Worm (Caenorhabditis elegans) whole organism, late embryonic: Measurements from ENCODE around the gene tpst-2.

Experiments
- C08G9.2 ChIP-seq: sonication (generic microtip); optimal IDR thresholded peaks from 2 replicates; lab custom pipeline; 2016; ENCODE audit warnings: mild to moderate bottlenecking, missing genetic modification characterization, moderate library complexity, missing compliant biosample characterization
- C38D4.7 ChIP-seq: fragments of 200-800 bp; sonication (Bioruptor generic); optimal IDR thresholded peaks from 2 replicates; lab custom pipeline; 2018; ENCODE audit warnings: mild to moderate bottlenecking, missing genetic modification characterization, moderate library complexity, missing compliant biosample characterization
- K02D7.2 ChIP-seq: sonication (generic microtip); optimal IDR thresholded peaks from 2 replicates; lab custom pipeline; 2017; ENCODE audit warnings: mild to moderate bottlenecking, missing genetic modification characterization, missing compliant biosample characterization
- K09A11.1 ChIP-seq: sonication (generic microtip); optimal IDR thresholded peaks from 2 replicates; lab custom pipeline; 2017; ENCODE audit warnings: antibody characterized with exemption, mild to moderate bottlenecking, missing genetic modification characterization, missing compliant biosample characterization; ENCODE audit not compliant: insufficient read depth
- ama-1 ChIP-seq: fragments of 150-350 bp; optimal IDR thresholded peaks from 2 replicates; lab custom pipeline; 2014
- ceh-18 ChIP-seq: sonication (generic microtip); optimal IDR thresholded peaks from 2 replicates; lab custom pipeline; 2016; ENCODE audit warnings: missing genetic modification characterization, missing compliant biosample characterization
- ceh-24 ChIP-seq: sonication (generic microtip); optimal IDR thresholded peaks from 2 replicates; lab custom pipeline; 2016; ENCODE audit warnings: mild to moderate bottlenecking, missing genetic modification characterization, missing compliant biosample characterization
- ceh-30 ChIP-seq: fragments of 150-350 bp; optimal IDR thresholded peaks from 2 replicates; lab custom pipeline; 2014; ENCODE audit warnings: missing biosample characterization, missing genetic modification characterization
- ceh-31 ChIP-seq: sonication (generic microtip); optimal IDR thresholded peaks from 2 replicates; lab custom pipeline; 2016; ENCODE audit warnings: missing genetic modification characterization, missing compliant biosample characterization
- ceh-34 ChIP-seq: sonication (generic microtip); optimal IDR thresholded peaks from 2 replicates; lab custom pipeline; 2016; ENCODE audit warnings: mild to moderate bottlenecking, missing genetic modification characterization, missing compliant biosample characterization
- ceh-45 ChIP-seq: fragments of 200-800 bp; sonication (Bioruptor generic); IDR thresholded peaks from 2 replicates; pipeline ENCODE4 v1.3.6; 2022; ENCODE audit warnings: missing genetic modification reagents, missing genetic modification characterization, missing compliant biosample characterization
- che-1 ChIP-seq: sonication (generic microtip); optimal IDR thresholded peaks from 2 replicates; lab custom pipeline; 2016; ENCODE audit warnings: mild to moderate bottlenecking, missing genetic modification characterization, missing compliant biosample characterization
- dve-1 ChIP-seq: sonication (generic microtip); optimal IDR thresholded peaks from 2 replicates; lab custom pipeline; 2017; ENCODE audit warnings: antibody characterized with exemption, mild to moderate bottlenecking, missing genetic modification characterization, missing compliant biosample characterization
- ets-4 ChIP-seq: sonication (generic microtip); optimal IDR thresholded peaks from 2 replicates; lab custom pipeline; 2016; ENCODE audit warnings: missing genetic modification characterization, missing compliant biosample characterization
- eyg-1 ChIP-seq: sonication (generic microtip); optimal IDR thresholded peaks from 2 replicates; lab custom pipeline; 2016; ENCODE audit warnings: missing genotype, missing genetic modification characterization, missing compliant biosample characterization
- fkh-10 ChIP-seq: fragments of 150-350 bp; optimal IDR thresholded peaks from 2 replicates; lab custom pipeline; 2014; ENCODE audit warnings: missing biosample characterization, missing genetic modification reagents, missing genetic modification characterization
- gmeb-2 ChIP-seq: sonication (generic microtip); optimal IDR thresholded peaks from 2 replicates; lab custom pipeline; 2016; ENCODE audit warnings: missing genetic modification characterization, inconsistent platforms, missing compliant biosample characterization
- hlh-6 ChIP-seq: sonication (generic microtip); optimal IDR thresholded peaks from 2 replicates; lab custom pipeline; 2016; ENCODE audit warnings: missing genotype, missing genetic modification characterization, missing compliant biosample characterization
- hlh-8 ChIP-seq: sonication (generic microtip); optimal IDR thresholded peaks from 2 replicates; lab custom pipeline; 2016; ENCODE audit warnings: missing genotype, missing genetic modification characterization, missing compliant biosample characterization
- pag-3 ChIP-seq: sonication (generic microtip); optimal IDR thresholded peaks from 2 replicates; lab custom pipeline; 2016; ENCODE audit warnings: missing compliant biosample characterization, missing genetic modification characterization, borderline replicate concordance
- pat-9 ChIP-seq: fragments of 200-800 bp; sonication (Bioruptor generic); optimal IDR thresholded peaks from 2 replicates; lab custom pipeline; 2018; ENCODE audit warnings: mild to moderate bottlenecking, missing genetic modification characterization, moderate library complexity, missing compliant biosample characterization
- pha-2 ChIP-seq: sonication (generic microtip); optimal IDR thresholded peaks from 2 replicates; lab custom pipeline; 2017; ENCODE audit warnings: mild to moderate bottlenecking, missing genetic modification characterization, missing compliant biosample characterization
- pha-4 ChIP-seq: fragments of 150-350 bp; optimal IDR thresholded peaks from 2 replicates; lab custom pipeline; 2018; ENCODE audit warnings: missing biosample characterization, missing genetic modification reagents, missing genetic modification characterization
- pqm-1 ChIP-seq: sonication (generic microtip); optimal IDR thresholded peaks from 2 replicates; lab custom pipeline; 2016; ENCODE audit warnings: missing genetic modification characterization, missing compliant biosample characterization
- ref-2 ChIP-seq: sonication (generic microtip); optimal IDR thresholded peaks from 2 replicates; lab custom pipeline; 2016; ENCODE audit warnings: missing genetic modification characterization, missing compliant biosample characterization
- rnt-1 ChIP-seq: sonication (generic microtip); optimal IDR thresholded peaks from 2 replicates; lab custom pipeline; 2016; ENCODE audit warnings: missing genetic modification characterization, missing compliant biosample characterization
- sdc-2 ChIP-seq: sonication (generic microtip); optimal IDR thresholded peaks from 2 replicates; lab custom pipeline; 2016; ENCODE audit warnings: missing genotype, missing genetic modification characterization, missing compliant biosample characterization
- sox-2 ChIP-seq: fragments of 200-800 bp; sonication (Bioruptor generic); IDR thresholded peaks from 2 replicates; pipeline ENCODE4 v1.3.6; 2022; ENCODE audit warnings: missing genetic modification reagents, missing genetic modification characterization, missing compliant biosample characterization
- syd-9 ChIP-seq: sonication (generic microtip); optimal IDR thresholded peaks from 2 replicates; lab custom pipeline; 2016; ENCODE audit warnings: mild to moderate bottlenecking, missing genetic modification characterization, moderate library complexity, missing compliant biosample characterization
- tbx-2 ChIP-seq: sonication (generic microtip); optimal IDR thresholded peaks from 2 replicates; lab custom pipeline; 2016; ENCODE audit warnings: missing genetic modification characterization, missing compliant biosample characterization
- tbx-7 ChIP-seq: sonication (generic microtip); optimal IDR thresholded peaks from 2 replicates; lab custom pipeline; 2016; ENCODE audit warnings: missing genotype, missing genetic modification characterization, missing compliant biosample characterization
- ttx-3 ChIP-seq: sonication (generic microtip); optimal IDR thresholded peaks from 2 replicates; lab custom pipeline; 2016; ENCODE audit warnings: missing genetic modification reagents, missing genetic modification characterization, missing compliant biosample characterization
- unc-3 ChIP-seq, 2 experiments: fragments of 200-800 bp in 1 of 2; sonication (Bioruptor generic) in 1 of 2; sonication (generic microtip) in 1 of 2; conservative IDR thresholded peaks in 1 of 2; optimal IDR thresholded peaks in 1 of 2; 2 replicates each; pipeline versions ENCODE4 v1.3.6 to Lab custom; 2016 to 2022; ENCODE audit warnings: missing compliant biosample characterization in 2 of 2, missing genetic modification characterization in 2 of 2, missing genetic modification reagents in 1 of 2
- unc-42 ChIP-seq: sonication (generic microtip); optimal IDR thresholded peaks from 2 replicates; lab custom pipeline; 2016; ENCODE audit warnings: missing genotype, missing genetic modification characterization, missing compliant biosample characterization
- unc-55 ChIP-seq: sonication (generic microtip); optimal IDR thresholded peaks from 2 replicates; lab custom pipeline; 2017; ENCODE audit warnings: missing biosample characterization, missing genetic modification reagents, missing genetic modification characterization
- zip-5 ChIP-seq: sonication (generic microtip); optimal IDR thresholded peaks from 2 replicates; lab custom pipeline; 2016; ENCODE audit warnings: missing genetic modification characterization, missing compliant biosample characterization
- ztf-16 ChIP-seq: sonication (generic microtip); optimal IDR thresholded peaks from 2 replicates; lab custom pipeline; 2017; ENCODE audit warnings: missing genetic modification characterization, missing compliant biosample characterization

Gene tpst-2

ce11 chrIII:770958-771357 lies at the start of gene tpst-2:
Gene tpst-2 (plus strand): TSS chrIII:771258.
- TF ChIP-seq zip-5 (tag; lab: Kevin White, UChicago), result no peak
- no peak for TF ChIP-seq pha-2 (tag; lab: Kevin White, UChicago)
- TF ChIP-seq gmeb-2 (tag; lab: Kevin White, UChicago), result no peak
- no peak for TF ChIP-seq tbx-7 (tag; lab: Kevin White, UChicago)
- no peak for TF ChIP-seq K09A11.1
- TF ChIP-seq unc-3 (GFP tag; conservative IDR thresholded peaks at IDR 0.05; lab: Robert Waterston, UW), result no peak
- no peak for TF ChIP-seq unc-3 (tag; optimal IDR thresholded peaks at IDR 0.05; lab: Kevin White, UChicago)
- TF ChIP-seq ceh-34, result no peak
- TF ChIP-seq hlh-8 (tag; lab: Kevin White, UChicago), result no peak
- no peak for TF ChIP-seq ceh-45 (GFP tag; lab: Robert Waterston, UW)
- TF ChIP-seq pag-3, result no peak
- no peak for TF ChIP-seq ceh-24
- no peak for TF ChIP-seq K02D7.2
- TF ChIP-seq unc-55 (GFP tag; lab: Kevin White, UChicago), result no peak
- TF ChIP-seq rnt-1, result no peak
- TF ChIP-seq pha-4 (tag; lab: Kevin White, UChicago), result no peak
- TF ChIP-seq dve-1 (tag; lab: Kevin White, UChicago), result no peak
- TF ChIP-seq che-1, result no peak
- TF ChIP-seq, all 69 proteins: peak for 0

- TF ChIP-seq ceh-31 (tag; lab: Kevin White, UChicago), result no peak
- no peak for TF ChIP-seq sdc-2
- no peak for TF ChIP-seq pha-2 (tag; lab: Kevin White, UChicago)
Observed at ce11 chrIII:724819-725218, 46.2 kb upstream of the tpst-2 start, which contains the start of gene flp-24. Gene flp-24 (plus strand): TSS chrIII:725119.

DNA sequence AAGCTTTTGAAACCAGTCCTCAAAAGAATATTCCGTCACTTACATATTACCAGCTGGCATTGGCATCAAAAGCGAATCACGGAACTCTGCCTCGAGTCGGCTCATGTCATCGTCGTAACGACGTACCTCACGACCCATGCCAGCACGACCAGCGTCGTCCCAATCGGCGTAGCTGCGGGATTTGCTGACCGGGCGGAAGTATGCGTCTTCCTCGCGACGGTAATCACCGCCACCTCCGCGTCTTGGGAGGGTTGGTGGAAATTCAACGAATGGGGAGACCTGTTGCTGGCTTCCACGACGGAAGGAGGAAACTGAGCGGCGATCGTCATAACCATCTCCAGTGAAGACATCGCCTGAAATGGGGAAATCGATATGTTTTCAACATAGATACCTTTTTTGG lies 43.0 kb upstream of the tpst-2 start:
- no peak for TF ChIP-seq C08G9.2 (tag; lab: Kevin White, UChicago)
- no peak for TF ChIP-seq ref-2 (tag; lab: Kevin White, UChicago)
- TF ChIP-seq dve-1 (tag; lab: Kevin White, UChicago), result no peak
- no peak for TF ChIP-seq pqm-1
- TF ChIP-seq ama-1, result no peak
- no peak for TF ChIP-seq ceh-24
- no peak for TF ChIP-seq ceh-18
- no peak for TF ChIP-seq tbx-7 (tag; lab: Kevin White, UChicago)

- TF ChIP-seq ceh-30 (tag; lab: Kevin White, UChicago), result no peak
- TF ChIP-seq ama-1, result no peak
- no peak for TF ChIP-seq dve-1 (tag; lab: Kevin White, UChicago)
- no peak for TF ChIP-seq pat-9
- TF ChIP-seq syd-9 (tag; lab: Kevin White, UChicago), result no peak
- TF ChIP-seq pag-3, result no peak
Observed at ce11 chrIII:728694-729093, 42.4 kb upstream of the tpst-2 start.

DNA sequence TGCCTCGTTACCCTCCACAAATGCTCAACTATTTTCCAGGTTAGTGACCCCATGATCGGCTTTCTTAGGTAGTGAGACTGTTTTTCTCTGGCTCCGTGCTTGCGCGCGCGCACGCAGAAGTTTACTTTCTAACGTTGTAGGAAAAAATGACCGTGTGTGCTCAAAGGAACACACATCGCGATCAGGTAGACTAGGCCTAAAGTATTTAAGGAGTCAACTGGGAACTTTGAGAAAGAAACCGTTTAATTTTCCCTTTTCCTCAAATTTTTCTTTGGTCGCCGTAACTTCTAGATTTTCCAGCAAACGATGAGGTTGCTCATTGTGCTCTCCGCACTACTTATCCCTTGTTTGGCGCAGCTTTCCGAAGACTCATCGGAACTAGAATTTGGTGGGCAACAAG lies 30.7 kb upstream of the tpst-2 start, which contains the start of gene idpp-1:
TSS of gene idpp-1 (plus strand) at position 301 of the 400 bp plus-strand sequence.
- TF ChIP-seq ref-2 (tag; lab: Kevin White, UChicago) (no peak), tbx-7 (tag; lab: Kevin White, UChicago) (no peak), ztf-16 (tag; lab: Kevin White, UChicago) (no peak), sox-2 (GFP tag; lab: Robert Waterston, UW) (no peak), syd-9 (tag; lab: Kevin White, UChicago) (no peak)

- TF ChIP-seq C38D4.7 (GFP tag; lab: Kevin White, UChicago) (no peak), K02D7.2 (no peak), sox-2 (GFP tag; lab: Robert Waterston, UW) (no peak), ttx-3 (tag; lab: Kevin White, UChicago) (no peak), ama-1 (no peak), pha-4 (tag; lab: Kevin White, UChicago) (no peak), tbx-2 (tag; lab: Kevin White, UChicago) (no peak), ets-4 (tag; lab: Kevin White, UChicago) (no peak), syd-9 (tag; lab: Kevin White, UChicago) (no peak), unc-42 (tag; lab: Kevin White, UChicago) (no peak), hlh-6 (no peak), pha-2 (tag; lab: Kevin White, UChicago) (no peak), K09A11.1 (no peak), ztf-16 (tag; lab: Kevin White, UChicago) (no peak), eyg-1 (no peak), fkh-10 (GFP tag; lab: Kevin White, UChicago) (no peak)
Observed at ce11 chrIII:744459-744858, 26.6 kb upstream of the tpst-2 start.
